Fruit fly (Drosophila melanogaster): ENCODE measurements around the gene OtopLb.

DNA sequence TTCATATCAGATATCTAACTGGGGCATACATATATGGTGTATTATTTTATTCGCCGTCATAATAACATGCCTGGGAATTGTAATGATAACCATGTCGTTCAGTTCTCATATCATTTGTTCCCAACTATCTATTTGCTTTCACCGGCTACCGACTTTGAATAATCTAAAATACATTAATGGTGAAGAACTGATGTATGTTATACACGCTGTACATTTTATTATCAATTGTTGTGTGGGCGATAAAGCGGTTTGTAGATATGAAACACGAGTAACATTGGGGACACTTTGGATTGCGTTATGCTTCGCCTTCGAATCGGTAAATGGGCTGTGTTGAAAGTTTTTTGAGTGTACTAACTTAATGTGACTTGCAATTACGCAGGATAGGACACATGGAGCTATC, 18.8 kb upstream of the OtopLb start:
- TF ChIP-seq Myc (optimal IDR thresholded peaks at IDR 0.05) = no peak
- TF ChIP-seq h (optimal IDR thresholded peaks at IDR 0.05) = no peak
